Worm (Caenorhabditis elegans) whole organism, midembryonic: ENCODE results near the gene K09C4.1.

Source experiments
- T22C8.4 ChIP-seq: fragments of 200-800 bp; sonication (Bioruptor generic); IDR thresholded peaks from 2 replicates; pipeline ENCODE4 v1.3.6; 2022; ENCODE audit warnings: missing genetic modification characterization, missing compliant biosample characterization
- cog-1 ChIP-seq: sonication (generic microtip); optimal IDR thresholded peaks from 2 replicates; lab custom pipeline; 2016; ENCODE audit warnings: missing genetic modification characterization, missing compliant biosample characterization
- flt-1 ChIP-seq: fragments of 200-800 bp; sonication (Bioruptor generic); IDR thresholded peaks from 2 replicates; pipeline ENCODE4 v1.3.6; 2022; ENCODE audit warnings: missing genetic modification characterization, missing compliant biosample characterization
- klf-2 ChIP-seq: fragments of 200-800 bp; sonication (Bioruptor generic); conservative IDR thresholded peaks from 2 replicates; pipeline ENCODE4 v1.3.6; 2022; ENCODE audit warnings: missing genetic modification reagents, missing genetic modification characterization, missing compliant biosample characterization
- med-1 ChIP-seq: sonication (generic microtip); optimal IDR thresholded peaks from 2 replicates; lab custom pipeline; 2017; ENCODE audit warnings: missing genetic modification characterization, mild to moderate bottlenecking, missing compliant biosample characterization, antibody characterized with exemption, missing genetic modification reagents; ENCODE audit not compliant: insufficient read depth
- ref-1 ChIP-seq: fragments of 200-800 bp; sonication (Bioruptor generic); conservative IDR thresholded peaks from 2 replicates; pipeline ENCODE4 v1.3.6; 2022; ENCODE audit warnings: missing genetic modification reagents, missing genetic modification characterization, missing compliant biosample characterization
- tab-1 ChIP-seq: fragments of 200-800 bp; sonication (Bioruptor generic); IDR thresholded peaks from 2 replicates; pipeline ENCODE4 v1.3.6; 2022; ENCODE audit warnings: missing genetic modification characterization, missing compliant biosample characterization
- ztf-23 ChIP-seq: fragments of 200-800 bp; sonication (Bioruptor generic); IDR thresholded peaks from 2 replicates; pipeline ENCODE4 v1.3.6; 2022; ENCODE audit warnings: missing genetic modification reagents, missing genetic modification characterization, missing compliant biosample characterization
- ztf-29 ChIP-seq: fragments of 200-800 bp; sonication (Bioruptor generic); IDR thresholded peaks from 2 replicates; pipeline ENCODE4 v1.3.6; 2022; ENCODE audit warnings: missing genetic modification reagents, missing genetic modification characterization, missing compliant biosample characterization

Gene K09C4.1

ce11 chrX:3326175-3326574 is 27.5 kb downstream of the K09C4.1 start, which contains the start of gene F11D5.6:
F11D5.6 (minus strand) TSS chrX:3326275.
- TF ChIP-seq T22C8.4 (GFP tag; lab: Robert Waterston, UW) = no peak
- no peak for TF ChIP-seq ref-1 (GFP tag; lab: Robert Waterston, UW)
- no peak for TF ChIP-seq ztf-29 (GFP tag; lab: Robert Waterston, UW)
- TF ChIP-seq tab-1 (GFP tag; lab: Robert Waterston, UW) = no peak
- no peak for TF ChIP-seq klf-2 (GFP tag; lab: Robert Waterston, UW)
- TF ChIP-seq med-1 (GFP tag; lab: Kevin White, UChicago) = no peak
- TF ChIP-seq ztf-23 = no peak
- no peak for TF ChIP-seq flt-1
- no peak for TF ChIP-seq cog-1

DNA sequence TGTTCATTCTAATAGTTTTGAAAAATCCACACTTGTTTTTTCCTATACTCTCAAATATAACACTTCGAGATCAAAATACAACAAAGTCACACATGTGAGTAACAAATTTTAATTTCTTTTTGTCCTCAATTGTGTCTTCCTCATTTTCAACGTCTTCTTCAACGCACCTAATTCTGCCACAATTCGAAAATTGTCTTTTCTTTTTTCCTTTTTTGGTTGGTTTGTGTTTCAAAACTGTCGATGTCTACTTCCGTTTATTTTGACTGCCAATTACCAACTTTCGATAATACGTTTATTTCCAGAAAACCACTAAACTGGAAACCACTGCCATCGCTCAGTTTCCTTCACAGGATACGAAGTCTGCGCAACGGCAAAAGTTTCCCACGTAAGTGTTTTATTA is 34.1 kb downstream of the K09C4.1 start, which contains the start of gene F11D5.1:
F11D5.1 (plus strand) TSS at position 301 of the 400 bp plus-strand sequence.
- TF ChIP-seq T22C8.4 (GFP tag; lab: Robert Waterston, UW) (no peak), flt-1 (no peak), ref-1 (GFP tag; lab: Robert Waterston, UW) (no peak), ztf-23 (no peak), tab-1 (GFP tag; lab: Robert Waterston, UW) (no peak), cog-1 (no peak), klf-2 (GFP tag; lab: Robert Waterston, UW) (no peak), ztf-29 (GFP tag; lab: Robert Waterston, UW) (no peak), med-1 (GFP tag; lab: Kevin White, UChicago) (no peak)

ce11 chrX:3334115-3334514 is 35.4 kb downstream of the K09C4.1 start:
- TF ChIP-seq med-1 (GFP tag; lab: Kevin White, UChicago) (no peak), flt-1 (no peak), klf-2 (GFP tag; lab: Robert Waterston, UW) (no peak), tab-1 (GFP tag; lab: Robert Waterston, UW) (no peak)

ce11 chrX:3339882-3340281 is 41.2 kb downstream of the K09C4.1 start:
- TF ChIP-seq ztf-23 = no peak
- no peak for TF ChIP-seq ref-1 (GFP tag; lab: Robert Waterston, UW)
- no peak for TF ChIP-seq tab-1 (GFP tag; lab: Robert Waterston, UW)
- no peak for TF ChIP-seq cog-1
- TF ChIP-seq med-1 (GFP tag; lab: Kevin White, UChicago) = no peak
- TF ChIP-seq flt-1 = no peak

ce11 chrX:3343620-3344197 is 45.0 kb downstream of the K09C4.1 start:
- TF ChIP-seq tab-1 (GFP tag; lab: Robert Waterston, UW) (no peak), ztf-29 (GFP tag; lab: Robert Waterston, UW) (no peak), flt-1 (no peak), klf-2 (GFP tag; lab: Robert Waterston, UW) (no peak), cog-1 (no peak), ref-1 (GFP tag; lab: Robert Waterston, UW) (no peak), ztf-23 (no peak), med-1 (GFP tag; lab: Kevin White, UChicago) (no peak), T22C8.4 (GFP tag; lab: Robert Waterston, UW) (no peak)

DNA sequence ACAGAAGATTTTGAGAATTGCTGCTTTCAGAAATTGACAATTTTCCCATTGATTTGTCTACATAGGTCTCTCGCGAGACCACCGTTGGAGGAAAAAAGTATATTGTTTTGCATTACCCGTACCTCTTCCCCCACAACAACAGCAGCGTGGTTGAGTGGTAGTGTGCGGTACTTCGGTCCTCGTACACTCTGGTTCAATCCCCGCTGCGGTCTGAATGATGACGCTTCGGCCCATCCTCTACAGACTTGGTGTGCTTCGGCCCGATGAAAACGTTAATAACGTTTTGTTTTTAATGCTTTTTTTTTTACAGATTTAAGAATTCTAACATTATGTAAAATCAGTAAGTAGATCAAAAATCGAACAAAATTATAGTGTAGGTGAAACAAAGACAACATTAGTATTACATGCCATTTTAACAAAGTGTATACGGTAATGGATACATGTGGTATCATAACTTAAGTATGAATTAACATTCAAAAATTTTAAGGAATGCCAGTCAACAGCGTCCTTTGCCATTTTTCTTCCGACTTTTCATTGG is 49.3 kb downstream of the K09C4.1 start, which contains the start of gene ZK816.3:
ZK816.3 (plus strand) TSS at position 488 of the 538 bp plus-strand sequence.
- TF ChIP-seq cog-1 (peak; percentile 20), ref-1 (GFP tag; lab: Robert Waterston, UW) (peak; percentile 78), med-1 (GFP tag; lab: Kevin White, UChicago) (peak; percentile 9), klf-2 (GFP tag; lab: Robert Waterston, UW) (0 out of 2 replicates have a peak, but pooled peaks have one; percentile 43), ztf-29 (GFP tag; lab: Robert Waterston, UW) (peak; percentile 88), ztf-23 (peak; percentile 84), tab-1 (GFP tag; lab: Robert Waterston, UW) (peak; percentile 91), flt-1 (peak; percentile 93), T22C8.4 (GFP tag; lab: Robert Waterston, UW) (peak; percentile 83)

DNA sequence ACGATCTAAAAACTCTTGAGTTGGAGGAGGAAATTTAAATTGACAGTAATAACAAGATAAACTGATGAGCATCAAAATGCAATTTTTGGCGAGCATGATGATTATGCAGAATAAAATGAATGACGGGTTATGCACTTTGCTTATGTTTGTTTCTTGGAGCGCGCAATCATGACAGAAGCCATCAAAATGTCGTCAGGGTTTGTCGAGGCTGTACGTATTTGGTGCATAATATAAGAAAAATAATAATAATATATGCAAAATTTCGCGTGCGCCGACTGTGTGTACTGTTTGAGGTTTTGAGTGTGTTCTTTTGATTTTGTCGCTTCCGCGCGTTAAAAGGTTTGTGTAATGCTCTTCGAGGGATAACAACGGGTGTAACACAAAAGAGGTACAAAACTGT is 51.6 kb downstream of the K09C4.1 start, which contains the start of gene nspg-4:
nspg-4 (minus strand) TSS at position 101 of the 400 bp plus-strand sequence.
- TF ChIP-seq cog-1 = no peak
- no peak for TF ChIP-seq ztf-29 (GFP tag; lab: Robert Waterston, UW)
- no peak for TF ChIP-seq med-1 (GFP tag; lab: Kevin White, UChicago)
- TF ChIP-seq flt-1 = no peak
- TF ChIP-seq ref-1 (GFP tag; lab: Robert Waterston, UW) = no peak
- no peak for TF ChIP-seq ztf-23
- no peak for TF ChIP-seq T22C8.4 (GFP tag; lab: Robert Waterston, UW)
- TF ChIP-seq tab-1 (GFP tag; lab: Robert Waterston, UW) = no peak
- TF ChIP-seq klf-2 (GFP tag; lab: Robert Waterston, UW) = no peak
